Worm (Caenorhabditis elegans): Measurements from ENCODE around the gene best-18.

ce11 chrIII:10181868-10182267 lies 30.3 kb upstream of the best-18 start:
- TF ChIP-seq nhr-28 (tag; optimal IDR thresholded peaks at IDR 0.05): no peak
- TF ChIP-seq zag-1 (tag; optimal IDR thresholded peaks at IDR 0.05): no peak
- TF ChIP-seq fkh-10 (GFP tag; optimal IDR thresholded peaks at IDR 0.05): no peak
- no peak for TF ChIP-seq C34B4.2 (tag; optimal IDR thresholded peaks at IDR 0.05)
- TF ChIP-seq unc-62 (GFP tag; optimal IDR thresholded peaks at IDR 0.05): no peak
- no peak for TF ChIP-seq elt-3 (tag; optimal IDR thresholded peaks at IDR 0.05)

Measured in whole organism, L1 larva.